Worm (Caenorhabditis elegans): ENCODE results near the gene epg-3.

DNA sequence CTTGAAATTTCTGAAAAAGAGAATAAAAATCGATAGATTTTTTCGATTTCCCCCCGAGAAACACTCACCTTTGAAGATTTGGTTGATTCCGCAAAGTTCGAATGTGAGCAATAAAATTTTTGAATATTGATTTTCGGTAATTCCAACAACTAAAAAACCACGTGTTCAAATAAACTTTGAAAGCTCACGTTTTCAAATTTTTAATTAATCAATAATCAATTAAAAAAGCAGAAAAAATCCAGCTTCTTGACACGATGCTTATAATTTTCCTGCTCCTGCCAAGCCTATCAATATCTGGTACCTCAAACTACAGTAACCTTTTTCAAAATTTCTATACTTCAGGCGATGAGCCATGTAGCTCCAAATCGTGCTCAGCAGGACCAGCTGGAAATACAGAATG is 52.9 kb downstream of the epg-3 start, which contains the start of gene ZK1010.5:
- TF ChIP-seq nhr-77 (tag; optimal IDR thresholded peaks at IDR 0.05) (no peak), nhr-11 (tag; optimal IDR thresholded peaks at IDR 0.05) (no peak), egl-27 (tag; optimal IDR thresholded peaks at IDR 0.05) (no peak), nhr-12 (tag; optimal IDR thresholded peaks at IDR 0.05) (no peak), ztf-11 (tag; optimal IDR thresholded peaks at IDR 0.05) (no peak), skn-1 (tag; optimal IDR thresholded peaks at IDR 0.05) (no peak), aly-2 (tag; optimal IDR thresholded peaks at IDR 0.05) (no peak), fkh-10 (GFP tag; optimal IDR thresholded peaks at IDR 0.05) (no peak), sea-2 (GFP tag; optimal IDR thresholded peaks at IDR 0.05) (no peak), nhr-23 (tag; optimal IDR thresholded peaks at IDR 0.05) (no peak), elt-3 (tag; optimal IDR thresholded peaks at IDR 0.05) (no peak), nhr-76 (tag; optimal IDR thresholded peaks at IDR 0.05) (no peak), nhr-28 (tag; optimal IDR thresholded peaks at IDR 0.05) (no peak), R02D3.7 (tag; optimal IDR thresholded peaks at IDR 0.05) (no peak)
